Worm (Caenorhabditis elegans) whole organism, L4 larva: ENCODE results near the gene cox-6C.

Source experiments
- mes-2 ChIP-seq: sonication (generic microtip); optimal IDR thresholded peaks from 2 replicates; lab custom pipeline; 2016; ENCODE audit warnings: missing genotype, mild to moderate bottlenecking, missing genetic modification characterization, missing compliant biosample characterization; ENCODE audit not compliant: poor library complexity, severe bottlenecking
- nhr-25 ChIP-seq: sonication (generic microtip); optimal IDR thresholded peaks from 2 replicates; lab custom pipeline; 2017; ENCODE audit warnings: missing genetic modification characterization, mild to moderate bottlenecking, missing compliant biosample characterization, antibody characterized with exemption, moderate library complexity, borderline replicate concordance; ENCODE audit not compliant: insufficient read depth
- unc-130 ChIP-seq: sonication (generic microtip); optimal IDR thresholded peaks from 2 replicates; lab custom pipeline; 2016; ENCODE audit warnings: missing genetic modification reagents, missing genetic modification characterization, missing compliant biosample characterization

- TF ChIP-seq unc-130 (GFP tag; lab: Kevin White, UChicago): no peak
- no peak for TF ChIP-seq nhr-25
- no peak for TF ChIP-seq mes-2 (tag; lab: Kevin White, UChicago)
Measured at ce11 chrIV:171036-171435, 44.5 kb downstream of the cox-6C start.
